Worm (Caenorhabditis elegans): ENCODE data around the gene D1014.4.

Gene D1014.4

ce11 chrV:8108670-8109069, 24.4 kb upstream of the D1014.4 start, which contains the start of gene myo-5:
Gene myo-5, plus strand, starts transcription at chrV:8108970.
- TF ChIP-seq flt-1 (GFP tag; IDR thresholded peaks at IDR 0.05): no peak
- no peak for TF ChIP-seq hmg-4 (GFP tag; optimal IDR thresholded peaks at IDR 0.05)
- no peak for TF ChIP-seq tbx-11 (GFP tag; IDR thresholded peaks at IDR 0.05)
- no peak for TF ChIP-seq ceh-13 (GFP tag; optimal IDR thresholded peaks at IDR 0.05)
- no peak for TF ChIP-seq hmbx-1 (tag; optimal IDR thresholded peaks at IDR 0.05)
- no peak for TF ChIP-seq ceh-36 (tag; optimal IDR thresholded peaks at IDR 0.05)
- TF ChIP-seq scrt-1 (GFP tag; IDR thresholded peaks at IDR 0.05): no peak
- no peak for TF ChIP-seq hnd-1 (tag; optimal IDR thresholded peaks at IDR 0.05)
- no peak for TF ChIP-seq F13C5.2 (tag; optimal IDR thresholded peaks at IDR 0.05)
- no peak for TF ChIP-seq tra-4 (tag; optimal IDR thresholded peaks at IDR 0.05)
- TF ChIP-seq B0310.2 (tag; optimal IDR thresholded peaks at IDR 0.05): no peak
- no peak for TF ChIP-seq aly-1 (tag; optimal IDR thresholded peaks at IDR 0.05)
- TF ChIP-seq ama-1 (optimal IDR thresholded peaks at IDR 0.05): no peak
- no peak for TF ChIP-seq sea-1 (GFP tag; conservative IDR thresholded peaks at IDR 0.05)
- no peak for TF ChIP-seq ets-7 (tag; optimal IDR thresholded peaks at IDR 0.05)
- no peak for TF ChIP-seq pes-1 (GFP tag; IDR thresholded peaks at IDR 0.05)
- TF ChIP-seq tbx-37 (GFP tag; conservative IDR thresholded peaks at IDR 0.05): no peak

- TF ChIP-seq scrt-1 (GFP tag; IDR thresholded peaks at IDR 0.05): no peak
- no peak for TF ChIP-seq tbx-11 (GFP tag; IDR thresholded peaks at IDR 0.05)
- TF ChIP-seq flt-1 (GFP tag; IDR thresholded peaks at IDR 0.05): no peak
- TF ChIP-seq hmbx-1 (tag; optimal IDR thresholded peaks at IDR 0.05): no peak
- TF ChIP-seq F13C5.2 (tag; optimal IDR thresholded peaks at IDR 0.05): no peak
- no peak for TF ChIP-seq hmg-4 (GFP tag; optimal IDR thresholded peaks at IDR 0.05)
- no peak for TF ChIP-seq hnd-1 (tag; optimal IDR thresholded peaks at IDR 0.05)
- TF ChIP-seq tra-4 (tag; optimal IDR thresholded peaks at IDR 0.05): no peak
- no peak for TF ChIP-seq ceh-36 (tag; optimal IDR thresholded peaks at IDR 0.05)
Observed at ce11 chrV:8110816-8111215, 22.2 kb upstream of the D1014.4 start.

ce11 chrV:8114542-8114941, 18.5 kb upstream of the D1014.4 start:
- TF ChIP-seq hmbx-1 (tag; optimal IDR thresholded peaks at IDR 0.05) (no peak), scrt-1 (GFP tag; IDR thresholded peaks at IDR 0.05) (no peak), tra-4 (tag; optimal IDR thresholded peaks at IDR 0.05) (no peak), ceh-13 (GFP tag; optimal IDR thresholded peaks at IDR 0.05) (no peak), pes-1 (GFP tag; IDR thresholded peaks at IDR 0.05) (no peak), ets-7 (tag; optimal IDR thresholded peaks at IDR 0.05) (no peak), tbx-37 (GFP tag; conservative IDR thresholded peaks at IDR 0.05) (no peak), F13C5.2 (tag; optimal IDR thresholded peaks at IDR 0.05) (no peak), aly-1 (tag; optimal IDR thresholded peaks at IDR 0.05) (no peak), tbx-11 (GFP tag; IDR thresholded peaks at IDR 0.05) (no peak), sea-1 (GFP tag; conservative IDR thresholded peaks at IDR 0.05) (no peak), B0310.2 (tag; optimal IDR thresholded peaks at IDR 0.05) (no peak), hnd-1 (tag; optimal IDR thresholded peaks at IDR 0.05) (no peak), ceh-36 (tag; optimal IDR thresholded peaks at IDR 0.05) (no peak), ama-1 (optimal IDR thresholded peaks at IDR 0.05) (no peak), flt-1 (GFP tag; IDR thresholded peaks at IDR 0.05) (no peak), hmg-4 (GFP tag; optimal IDR thresholded peaks at IDR 0.05) (no peak)

- TF ChIP-seq hmbx-1 (tag; optimal IDR thresholded peaks at IDR 0.05): no peak
- no peak for TF ChIP-seq ceh-36 (tag; optimal IDR thresholded peaks at IDR 0.05)
- no peak for TF ChIP-seq hnd-1 (tag; optimal IDR thresholded peaks at IDR 0.05)
- TF ChIP-seq ceh-13 (GFP tag; optimal IDR thresholded peaks at IDR 0.05): no peak
- no peak for TF ChIP-seq scrt-1 (GFP tag; IDR thresholded peaks at IDR 0.05)
- no peak for TF ChIP-seq F13C5.2 (tag; optimal IDR thresholded peaks at IDR 0.05)
- TF ChIP-seq tbx-11 (GFP tag; IDR thresholded peaks at IDR 0.05): no peak
- no peak for TF ChIP-seq ama-1 (optimal IDR thresholded peaks at IDR 0.05)
- TF ChIP-seq B0310.2 (tag; optimal IDR thresholded peaks at IDR 0.05): no peak
- no peak for TF ChIP-seq tbx-37 (GFP tag; conservative IDR thresholded peaks at IDR 0.05)
- no peak for TF ChIP-seq sea-1 (GFP tag; conservative IDR thresholded peaks at IDR 0.05)
- TF ChIP-seq ets-7 (tag; optimal IDR thresholded peaks at IDR 0.05): no peak
- no peak for TF ChIP-seq flt-1 (GFP tag; IDR thresholded peaks at IDR 0.05)
- TF ChIP-seq hmg-4 (GFP tag; optimal IDR thresholded peaks at IDR 0.05): no peak
- no peak for TF ChIP-seq pes-1 (GFP tag; IDR thresholded peaks at IDR 0.05)
Observed at ce11 chrV:8117964-8118363, 15.1 kb upstream of the D1014.4 start, which contains the start of gene D1014.7. Gene D1014.7, plus strand, starts transcription at chrV:8118264.

ce11 chrV:8120868-8121267, 12.2 kb upstream of the D1014.4 start, which contains the start of gene D1014.6:
Gene D1014.6, plus strand, starts transcription at chrV:8121168.
- TF ChIP-seq tra-4 (tag; optimal IDR thresholded peaks at IDR 0.05) (no peak), B0310.2 (tag; optimal IDR thresholded peaks at IDR 0.05) (no peak), ama-1 (optimal IDR thresholded peaks at IDR 0.05) (no peak), ets-7 (tag; optimal IDR thresholded peaks at IDR 0.05) (no peak), pes-1 (GFP tag; IDR thresholded peaks at IDR 0.05) (no peak), scrt-1 (GFP tag; IDR thresholded peaks at IDR 0.05) (no peak), hmbx-1 (tag; optimal IDR thresholded peaks at IDR 0.05) (no peak), tbx-11 (GFP tag; IDR thresholded peaks at IDR 0.05) (no peak), F13C5.2 (tag; optimal IDR thresholded peaks at IDR 0.05) (no peak), ceh-13 (GFP tag; optimal IDR thresholded peaks at IDR 0.05) (no peak), sea-1 (GFP tag; conservative IDR thresholded peaks at IDR 0.05) (no peak), aly-1 (tag; optimal IDR thresholded peaks at IDR 0.05) (no peak), ceh-36 (tag; optimal IDR thresholded peaks at IDR 0.05) (no peak), hmg-4 (GFP tag; optimal IDR thresholded peaks at IDR 0.05) (no peak), flt-1 (GFP tag; IDR thresholded peaks at IDR 0.05) (no peak), hnd-1 (tag; optimal IDR thresholded peaks at IDR 0.05) (no peak), tbx-37 (GFP tag; conservative IDR thresholded peaks at IDR 0.05) (no peak)

ce11 chrV:8123384-8123783, 9.6 kb upstream of the D1014.4 start, which contains the start of gene D1014.5:
Gene D1014.5, plus strand, starts transcription at chrV:8123684.
- TF ChIP-seq ceh-36 (tag; optimal IDR thresholded peaks at IDR 0.05): no peak
- TF ChIP-seq pes-1 (GFP tag; IDR thresholded peaks at IDR 0.05): no peak
- TF ChIP-seq hmg-4 (GFP tag; optimal IDR thresholded peaks at IDR 0.05): no peak
- no peak for TF ChIP-seq ama-1 (optimal IDR thresholded peaks at IDR 0.05)
- no peak for TF ChIP-seq hmbx-1 (tag; optimal IDR thresholded peaks at IDR 0.05)
- no peak for TF ChIP-seq flt-1 (GFP tag; IDR thresholded peaks at IDR 0.05)
- no peak for TF ChIP-seq hnd-1 (tag; optimal IDR thresholded peaks at IDR 0.05)
- TF ChIP-seq aly-1 (tag; optimal IDR thresholded peaks at IDR 0.05): no peak
- no peak for TF ChIP-seq sea-1 (GFP tag; conservative IDR thresholded peaks at IDR 0.05)
- no peak for TF ChIP-seq tbx-11 (GFP tag; IDR thresholded peaks at IDR 0.05)
- TF ChIP-seq ceh-13 (GFP tag; optimal IDR thresholded peaks at IDR 0.05): no peak

ce11 chrV:8129252-8129651, 3.8 kb upstream of the D1014.4 start, which contains the start of gene spr-1:
Gene spr-1, minus strand, starts transcription at chrV:8129352.
- TF ChIP-seq ets-7 (tag; optimal IDR thresholded peaks at IDR 0.05) (no peak), hmbx-1 (tag; optimal IDR thresholded peaks at IDR 0.05) (no peak), scrt-1 (GFP tag; IDR thresholded peaks at IDR 0.05) (no peak)

All from whole organism, early embryonic.